Fruit fly (Drosophila melanogaster) whole organism, embryonic: ENCODE results near the gene Jhbp7.

Source experiments
- CG11695 ChIP-seq: fragments of 200-800 bp; sonication (Bioruptor generic); IDR thresholded peaks from 3 replicates; pipeline ENCODE4 v1.3.6; 2022; ENCODE audit warnings: missing biosample characterization, missing genetic modification characterization
- CG18262 ChIP-seq: fragments of 200-800 bp; optimal IDR thresholded peaks from 3 replicates; lab custom pipeline; 2019; ENCODE audit warnings: missing biosample characterization, mild to moderate bottlenecking, missing genetic modification characterization, moderate library complexity
- CG34376 ChIP-seq: fragments of 200-800 bp; sonication (Bioruptor generic); optimal IDR thresholded peaks from 2 replicates; lab custom pipeline; 2018; ENCODE audit warnings: missing biosample characterization, mild to moderate bottlenecking, missing genetic modification characterization
- CG7745 ChIP-seq: fragments of 200-800 bp; sonication (Bioruptor generic); optimal IDR thresholded peaks from 2 replicates; lab custom pipeline; 2018; ENCODE audit warnings: missing biosample characterization, mild to moderate bottlenecking, missing genetic modification characterization, moderate library complexity
- CG8478 ChIP-seq: fragments of >200 bp; optimal IDR thresholded peaks from 2 replicates; lab custom pipeline; 2018
- crol ChIP-seq: fragments of 200-800 bp; sonication (Bioruptor generic); IDR thresholded peaks from 2 replicates; pipeline ENCODE4 v1.3.6; 2022; ENCODE audit warnings: missing biosample characterization, missing genetic modification characterization
- ssp ChIP-seq: fragments of 200-800 bp; sonication (Bioruptor generic); IDR thresholded peaks from 2 replicates; pipeline ENCODE4 v1.3.6; 2022; ENCODE audit warnings: missing biosample characterization, missing genetic modification characterization

DNA sequence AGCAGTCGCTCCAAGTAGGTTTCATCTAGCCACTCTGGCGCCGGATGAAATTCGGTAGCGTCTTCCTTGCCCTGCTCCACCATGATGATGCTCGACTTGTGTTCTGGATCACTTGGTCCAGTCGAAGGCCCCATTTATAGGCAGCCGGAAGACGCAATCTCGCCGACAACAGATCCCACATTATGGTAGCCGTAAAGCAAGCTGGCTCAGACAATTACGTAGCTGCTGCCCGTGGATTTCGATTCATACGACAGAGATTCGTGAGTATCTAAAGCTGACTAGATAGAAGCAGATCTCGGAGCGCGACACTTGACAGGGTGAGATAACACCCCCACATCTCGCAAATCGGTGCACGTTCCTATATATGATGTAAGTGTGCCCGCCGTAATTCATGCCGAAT lies 39.7 kb downstream of the Jhbp7 start, which contains the start of gene CG10513:
- no peak for TF ChIP-seq CG8478 (lab: Kevin White, UChicago)
- no peak for TF ChIP-seq CG11695 (GFP tag; lab: Robert Waterston, UW)
- no peak for TF ChIP-seq ssp
- TF ChIP-seq CG34376, result no peak
- TF ChIP-seq CG7745, result no peak
- TF ChIP-seq crol (GFP tag; lab: Robert Waterston, UW), result no peak
- no peak for TF ChIP-seq CG18262
